Worm (Caenorhabditis elegans) whole organism, L3 larva: ENCODE results near the gene C17F4.7.
"Not testable (repeated sequence)": the region's sequence is repeated elsewhere in the genome, so short reads cannot be mapped to it uniquely, and the experiment has no call there.

ENCODE experiments used
- R02D3.7 ChIP-seq: fragments of 150-350 bp; optimal IDR thresholded peaks from 2 replicates; lab custom pipeline; 2014; ENCODE audit warnings: missing biosample characterization, missing genetic modification characterization
- ZK546.5 ChIP-seq: sonication (generic microtip); optimal IDR thresholded peaks from 2 replicates; lab custom pipeline; 2017; ENCODE audit warnings: missing biosample characterization, missing genetic modification characterization
- ceh-16 ChIP-seq: sonication (generic microtip); optimal IDR thresholded peaks from 2 replicates; lab custom pipeline; 2017; ENCODE audit warnings: missing biosample characterization, missing genetic modification characterization
- ceh-28 ChIP-seq: fragments of 150-350 bp; optimal IDR thresholded peaks from 2 replicates; lab custom pipeline; 2014; ENCODE audit warnings: missing biosample characterization, missing genetic modification reagents, missing genetic modification characterization
- ceh-9 ChIP-seq: sonication (generic microtip); optimal IDR thresholded peaks from 2 replicates; lab custom pipeline; 2018; ENCODE audit warnings: missing biosample characterization, missing genetic modification characterization
- daf-12 ChIP-seq: fragments of 150-350 bp; optimal IDR thresholded peaks from 2 replicates; lab custom pipeline; 2014; ENCODE audit warnings: missing biosample characterization, missing genetic modification reagents, missing genetic modification characterization
- egl-27 ChIP-seq: sonication (generic microtip); optimal IDR thresholded peaks from 4 replicates; lab custom pipeline; 2017; ENCODE audit warnings: missing biosample characterization, missing genetic modification reagents, missing genetic modification characterization
- egl-5 ChIP-seq: fragments of 150-350 bp; optimal IDR thresholded peaks from 2 replicates; lab custom pipeline; 2017; ENCODE audit warnings: missing biosample characterization, missing genetic modification reagents, missing genetic modification characterization, inconsistent platforms
- elt-2 ChIP-seq: sonication (generic microtip); optimal IDR thresholded peaks from 2 replicates; lab custom pipeline; 2016; ENCODE audit warnings: missing genetic modification reagents, mild to moderate bottlenecking, missing genetic modification characterization, missing compliant biosample characterization
- elt-3 ChIP-seq, 3 experiments: fragments of 150-350 bp in 1 of 3; sonication (generic microtip) in 2 of 3; optimal IDR thresholded peaks; 2 replicates in 2 of 3; 4 replicates in 1 of 3; lab custom pipeline; 2014 to 2017; ENCODE audit warnings: missing biosample characterization in 3 of 3, missing genetic modification characterization in 3 of 3
- fos-1 ChIP-seq: fragments of 150-350 bp; optimal IDR thresholded peaks from 2 replicates; lab custom pipeline; 2014; ENCODE audit warnings: missing biosample characterization, missing genetic modification characterization
- hmg-11 ChIP-seq: sonication (generic microtip); optimal IDR thresholded peaks from 2 replicates; lab custom pipeline; 2016; ENCODE audit warnings: missing genetic modification characterization, missing compliant biosample characterization
- jun-1 ChIP-seq: fragments of 150-350 bp; optimal IDR thresholded peaks from 2 replicates; lab custom pipeline; 2014; ENCODE audit warnings: missing biosample characterization, missing genetic modification reagents, missing genetic modification characterization
- lin-15B ChIP-seq: fragments of 150-350 bp; optimal IDR thresholded peaks from 2 replicates; lab custom pipeline; 2014; ENCODE audit warnings: missing biosample characterization, missing genetic modification characterization
- mml-1 ChIP-seq: fragments of 150-350 bp; sonication (generic microtip); optimal IDR thresholded peaks from 3 replicates; lab custom pipeline; 2014; ENCODE audit warnings: missing biosample characterization, missing genetic modification characterization
- nfya-1 ChIP-seq: sonication (generic microtip); optimal IDR thresholded peaks from 2 replicates; lab custom pipeline; 2017; ENCODE audit warnings: missing genetic modification characterization, mild to moderate bottlenecking, missing compliant biosample characterization, antibody characterized with exemption, moderate library complexity; ENCODE audit not compliant: insufficient read depth
- nhr-23 ChIP-seq: fragments of 150-350 bp; optimal IDR thresholded peaks from 2 replicates; lab custom pipeline; 2014; ENCODE audit warnings: missing biosample characterization, missing genetic modification reagents, missing genetic modification characterization
- nhr-237 ChIP-seq: fragments of 150-350 bp; optimal IDR thresholded peaks from 2 replicates; lab custom pipeline; 2014; ENCODE audit warnings: missing biosample characterization, missing genetic modification characterization
- nhr-28 ChIP-seq: fragments of 150-350 bp; optimal IDR thresholded peaks from 2 replicates; lab custom pipeline; 2014; ENCODE audit warnings: missing biosample characterization, missing genetic modification characterization
- nhr-77 ChIP-seq: fragments of 150-350 bp; optimal IDR thresholded peaks from 2 replicates; lab custom pipeline; 2014; ENCODE audit warnings: missing biosample characterization, missing genetic modification characterization
- pha-4 ChIP-seq: fragments of 150-350 bp; optimal IDR thresholded peaks from 2 replicates; lab custom pipeline; 2014; ENCODE audit warnings: missing biosample characterization, missing genetic modification reagents, missing genetic modification characterization
- pqm-1 ChIP-seq: fragments of 150-350 bp; optimal IDR thresholded peaks from 2 replicates; lab custom pipeline; 2017; ENCODE audit warnings: missing biosample characterization, missing genetic modification characterization, inconsistent platforms
- sea-2 ChIP-seq: fragments of 150-350 bp; sonication (generic microtip); optimal IDR thresholded peaks from 4 replicates; lab custom pipeline; 2014; ENCODE audit warnings: missing biosample characterization, missing genetic modification reagents, missing genetic modification characterization
- skn-1 ChIP-seq: fragments of 150-350 bp; optimal IDR thresholded peaks from 2 replicates; lab custom pipeline; 2014; ENCODE audit warnings: missing biosample characterization, missing genetic modification characterization
- snpc-4 ChIP-seq: fragments of 150-350 bp; optimal IDR thresholded peaks from 2 replicates; lab custom pipeline; 2014; ENCODE audit warnings: missing biosample characterization, missing genetic modification characterization
- tbx-2 ChIP-seq: sonication (generic microtip); optimal IDR thresholded peaks from 2 replicates; lab custom pipeline; 2016; ENCODE audit warnings: mild to moderate bottlenecking, missing genetic modification characterization, missing compliant biosample characterization
- ztf-11 ChIP-seq: fragments of 150-350 bp; optimal IDR thresholded peaks from 2 replicates; lab custom pipeline; 2014; ENCODE audit warnings: missing biosample characterization, missing genetic modification characterization

Gene C17F4.7

ce11 chrII:3245836-3246235 is at the start of gene C17F4.7:
TSS of gene C17F4.7 (minus strand) at chrII:3246015.
- TF ChIP-seq daf-12 (tag; lab: Kevin White, UChicago) (no peak), jun-1 (peak; percentile 71), elt-2 (tag; lab: Kevin White, UChicago) (peak; percentile 99), R02D3.7 (tag; lab: Kevin White, UChicago) (no peak), nhr-77 (no peak), nhr-23 (tag; lab: Kevin White, UChicago) (no peak), pqm-1 (tag; lab: Kevin White, UChicago) (peak; percentile 96), sea-2 (no peak), ceh-9 (tag; lab: Kevin White, UChicago) (no peak), elt-3 (tag; optimal IDR thresholded peaks at IDR 0.05; lab: Kevin White, UChicago) (no peak), fos-1 (tag; lab: Kevin White, UChicago) (no peak), tbx-2 (tag; lab: Kevin White, UChicago) (no peak)
- TF ChIP-seq, all 47 proteins: peak for 3

- no peak for TF ChIP-seq ceh-16
- TF ChIP-seq elt-2 (tag; lab: Kevin White, UChicago), result peak; percentile 77
- TF ChIP-seq pqm-1 (tag; lab: Kevin White, UChicago), result peak; percentile 55
- no peak for TF ChIP-seq hmg-11
These were observed 49.4 kb upstream of the C17F4.7 start, which contains the start of gene btb-17 for ce11 chrII:3295193-3295592. TSS of gene btb-17 (plus strand) at chrII:3295405.

DNA sequence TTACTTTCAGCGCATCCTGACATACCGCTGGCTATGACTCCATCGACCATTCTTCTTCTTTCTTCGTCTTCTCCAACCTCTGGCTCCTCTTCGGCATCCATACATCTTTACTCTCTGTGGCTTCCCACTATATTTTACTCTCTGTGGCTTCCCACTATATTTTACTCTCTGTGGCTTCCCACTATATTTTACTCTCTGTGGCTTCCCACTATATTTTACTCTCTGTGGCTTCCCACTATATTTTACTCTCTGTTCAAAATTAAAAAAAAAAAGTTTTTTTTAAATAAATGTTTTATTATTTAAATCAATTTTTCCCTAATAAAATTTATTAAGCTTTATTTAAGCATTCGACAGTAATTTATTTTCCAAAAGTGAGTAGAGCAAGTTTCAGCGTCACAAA is 44.7 kb upstream of the C17F4.7 start, which contains the start of gene F39E9.14:
TSS of gene F39E9.14 (minus strand) at position 101 of the 400 bp plus-strand sequence.
- not testable (repeated sequence) for TF ChIP-seq snpc-4, skn-1, nfya-1 (tag; lab: Kevin White, UChicago)

DNA sequence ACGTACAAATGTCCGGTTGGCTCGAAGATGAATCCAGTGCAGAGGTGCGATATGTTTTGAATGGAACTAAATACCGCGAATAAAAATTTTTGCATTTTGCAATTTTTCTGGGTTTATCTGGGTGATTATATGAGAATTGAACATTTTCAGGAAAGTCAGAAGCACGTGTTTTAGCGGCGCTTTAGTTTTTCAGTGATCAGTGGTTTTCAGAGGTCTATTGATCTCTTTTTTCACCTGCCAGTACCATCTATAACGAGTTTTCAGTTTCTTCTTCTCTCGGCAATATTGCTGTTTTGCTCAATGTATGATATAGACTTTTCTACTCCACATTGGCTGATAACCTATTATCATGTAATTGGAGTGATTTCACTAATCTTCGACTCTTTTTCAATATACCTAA is 41.3 kb upstream of the C17F4.7 start, which contains the start of gene sri-63:
TSS of gene sri-63 (plus strand) at position 301 of the 400 bp plus-strand sequence.
- TF ChIP-seq skn-1 (tag; lab: Kevin White, UChicago), result no peak
- TF ChIP-seq jun-1, result no peak
- no peak for TF ChIP-seq pqm-1 (tag; lab: Kevin White, UChicago)
- TF ChIP-seq ceh-9 (tag; lab: Kevin White, UChicago), result no peak
- no peak for TF ChIP-seq elt-2 (tag; lab: Kevin White, UChicago)
- TF ChIP-seq hmg-11, result no peak
- no peak for TF ChIP-seq nfya-1 (tag; lab: Kevin White, UChicago)
- TF ChIP-seq, all 47 proteins: peak for 0

DNA sequence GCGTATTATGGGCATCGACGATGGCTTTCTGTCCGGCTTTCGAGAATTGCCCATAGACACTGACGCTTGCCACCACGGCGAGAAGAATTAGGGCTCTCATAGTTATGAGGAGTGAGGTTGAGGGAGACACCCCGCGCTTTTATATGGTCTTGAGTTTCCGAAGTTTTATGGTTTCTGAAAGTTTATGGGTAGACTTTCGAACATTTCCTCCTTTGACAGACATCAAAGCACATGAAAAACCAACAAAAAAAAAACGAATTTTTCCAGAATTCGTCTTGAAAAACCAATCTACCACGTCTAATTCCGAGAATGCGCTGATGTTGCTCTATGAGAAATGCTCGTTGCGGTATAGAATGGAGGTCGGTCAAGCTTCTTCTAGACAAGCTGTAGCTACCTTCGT is 38.7 kb upstream of the C17F4.7 start, which contains the start of gene scl-15:
TSS of gene scl-15 (minus strand) at position 101 of the 400 bp plus-strand sequence.
- TF ChIP-seq snpc-4 (tag; lab: Kevin White, UChicago), result no peak
- no peak for TF ChIP-seq egl-5 (tag; lab: Kevin White, UChicago)
- TF ChIP-seq mml-1, result no peak
- TF ChIP-seq nhr-23 (tag; lab: Kevin White, UChicago), result no peak
- no peak for TF ChIP-seq lin-15B (tag; lab: Kevin White, UChicago)
- no peak for TF ChIP-seq nhr-28
- no peak for TF ChIP-seq nhr-77
- TF ChIP-seq ceh-28 (tag; lab: Kevin White, UChicago), result no peak

- TF ChIP-seq R02D3.7 (tag; lab: Kevin White, UChicago) (no peak), tbx-2 (tag; lab: Kevin White, UChicago) (no peak), nhr-237 (tag; lab: Kevin White, UChicago) (no peak), nhr-28 (no peak), hmg-11 (no peak), ZK546.5 (tag; lab: Kevin White, UChicago) (no peak), lin-15B (tag; lab: Kevin White, UChicago) (no peak), ztf-11 (tag; lab: Kevin White, UChicago) (no peak), egl-27 (tag; lab: Kevin White, UChicago) (no peak), elt-3 (tag; optimal IDR thresholded peaks at IDR 0.05; lab: Kevin White, UChicago) (no peak), ceh-16 (no peak), fos-1 (tag; lab: Kevin White, UChicago) (no peak), pha-4 (tag; lab: Kevin White, UChicago) (no peak), ceh-9 (tag; lab: Kevin White, UChicago) (no peak)
- TF ChIP-seq, all 47 proteins: peak for 0
These were observed 36.5 kb upstream of the C17F4.7 start, which contains the start of gene nep-13 for ce11 chrII:3282353-3282752. TSS of gene nep-13 (plus strand) at chrII:3282653.
